Worm (Caenorhabditis elegans) whole organism, mixed stage, embryonic: ENCODE measurements around the gene C08E3.15.
"Not testable (repeated sequence)": the region's sequence is repeated elsewhere in the genome, so short reads cannot be mapped to it uniquely, and the experiment has no call there.

ENCODE experiments used
- M03D4.4 ChIP-seq: sonication (generic microtip); optimal IDR thresholded peaks from 2 replicates; lab custom pipeline; 2017; ENCODE audit warnings: mild to moderate bottlenecking, missing genetic modification characterization, missing compliant biosample characterization
- bed-3 ChIP-seq: fragments of 200-800 bp; sonication (Bioruptor generic); optimal IDR thresholded peaks from 3 replicates; lab custom pipeline; 2018; ENCODE audit warnings: mild to moderate bottlenecking, missing genetic modification characterization, moderate library complexity, missing compliant biosample characterization
- ceh-39 ChIP-seq: fragments of 150-350 bp; optimal IDR thresholded peaks from 2 replicates; lab custom pipeline; 2014; ENCODE audit warnings: missing biosample characterization, missing genetic modification characterization
- ceh-43 ChIP-seq: fragments of 200-800 bp; sonication (Bioruptor generic); optimal IDR thresholded peaks from 2 replicates; lab custom pipeline; 2018; ENCODE audit warnings: mild to moderate bottlenecking, missing genetic modification characterization, moderate library complexity, missing compliant biosample characterization
- ceh-83 ChIP-seq: fragments of 200-800 bp; sonication (Bioruptor generic); optimal IDR thresholded peaks from 2 replicates; lab custom pipeline; 2018; ENCODE audit warnings: mild to moderate bottlenecking, missing genetic modification characterization, missing compliant biosample characterization
- ces-1 ChIP-seq: fragments of 150-350 bp; optimal IDR thresholded peaks from 2 replicates; lab custom pipeline; 2014; ENCODE audit warnings: missing biosample characterization, missing genetic modification reagents, missing genetic modification characterization
- cnd-1 ChIP-seq: fragments of 200-800 bp; sonication (Bioruptor generic); optimal IDR thresholded peaks from 2 replicates; lab custom pipeline; 2018; ENCODE audit warnings: mild to moderate bottlenecking, missing genetic modification characterization, missing compliant biosample characterization
- drap-1 ChIP-seq: fragments of 200-800 bp; sonication (Bioruptor generic); optimal IDR thresholded peaks from 3 replicates; lab custom pipeline; 2018; ENCODE audit warnings: mild to moderate bottlenecking, missing genetic modification characterization, missing compliant biosample characterization
- elt-1 ChIP-seq: sonication (generic microtip); optimal IDR thresholded peaks from 2 replicates; lab custom pipeline; 2017; ENCODE audit warnings: missing genetic modification characterization, mild to moderate bottlenecking, missing compliant biosample characterization, antibody characterized with exemption, moderate library complexity, borderline replicate concordance; ENCODE audit not compliant: insufficient read depth
- elt-3 ChIP-seq: fragments of 150-350 bp; optimal IDR thresholded peaks from 2 replicates; lab custom pipeline; 2014; ENCODE audit warnings: missing biosample characterization, missing genetic modification characterization
- flh-1 ChIP-seq: fragments of 200-800 bp; sonication (Bioruptor generic); optimal IDR thresholded peaks from 2 replicates; lab custom pipeline; 2018; ENCODE audit warnings: mild to moderate bottlenecking, missing genetic modification characterization, moderate library complexity, missing compliant biosample characterization
- ham-2 ChIP-seq: fragments of 200-800 bp; sonication (Bioruptor generic); optimal IDR thresholded peaks from 2 replicates; lab custom pipeline; 2018; ENCODE audit warnings: mild to moderate bottlenecking, missing genetic modification characterization, missing compliant biosample characterization
- hlh-1 ChIP-seq: fragments of 150-350 bp; optimal IDR thresholded peaks from 2 replicates; lab custom pipeline; 2014; ENCODE audit warnings: missing biosample characterization, missing genetic modification reagents, missing genetic modification characterization
- lin-13 ChIP-seq: fragments of 150-350 bp; optimal IDR thresholded peaks from 2 replicates; lab custom pipeline; 2014; ENCODE audit warnings: missing biosample characterization, missing genetic modification characterization
- lin-32 ChIP-seq: fragments of 200-800 bp; sonication (Bioruptor generic); optimal IDR thresholded peaks from 2 replicates; lab custom pipeline; 2018; ENCODE audit warnings: mild to moderate bottlenecking, missing genetic modification characterization, missing compliant biosample characterization
- lsy-2 ChIP-seq: fragments of 150-350 bp; optimal IDR thresholded peaks from 2 replicates; lab custom pipeline; 2014; ENCODE audit warnings: missing biosample characterization, missing genetic modification characterization
- mab-5 ChIP-seq: fragments of 150-350 bp; optimal IDR thresholded peaks from 2 replicates; lab custom pipeline; 2014; ENCODE audit warnings: missing biosample characterization, missing genetic modification characterization
- mep-1 ChIP-seq: fragments of 150-350 bp; optimal IDR thresholded peaks from 2 replicates; lab custom pipeline; 2017; ENCODE audit warnings: missing biosample characterization, missing genetic modification reagents, missing genetic modification characterization, inconsistent platforms
- mls-2 ChIP-seq: sonication (generic microtip); optimal IDR thresholded peaks from 2 replicates; lab custom pipeline; 2016; ENCODE audit warnings: mild to moderate bottlenecking, missing genetic modification characterization, moderate library complexity, missing compliant biosample characterization
- nhr-12 ChIP-seq: fragments of 150-350 bp; optimal IDR thresholded peaks from 2 replicates; lab custom pipeline; 2014; ENCODE audit warnings: missing biosample characterization, missing genetic modification characterization
- nhr-2 ChIP-seq: fragments of 150-350 bp; optimal IDR thresholded peaks from 2 replicates; lab custom pipeline; 2014; ENCODE audit warnings: missing biosample characterization, missing genetic modification characterization
- nhr-237 ChIP-seq: fragments of 150-350 bp; optimal IDR thresholded peaks from 2 replicates; lab custom pipeline; 2014; ENCODE audit warnings: missing biosample characterization, missing genetic modification characterization
- nhr-28 ChIP-seq: fragments of 150-350 bp; optimal IDR thresholded peaks from 2 replicates; lab custom pipeline; 2014; ENCODE audit warnings: missing biosample characterization, missing genetic modification characterization
- nhr-76 ChIP-seq: sonication (generic microtip); optimal IDR thresholded peaks from 2 replicates; lab custom pipeline; 2017; ENCODE audit warnings: missing biosample characterization, missing genetic modification characterization
- pha-4 ChIP-seq: fragments of 150-350 bp; optimal IDR thresholded peaks from 2 replicates; lab custom pipeline; 2018; ENCODE audit warnings: missing biosample characterization, missing genetic modification reagents, missing genetic modification characterization
- sem-2 ChIP-seq: fragments of 200-800 bp; sonication (Bioruptor generic); optimal IDR thresholded peaks from 2 replicates; lab custom pipeline; 2018; ENCODE audit warnings: mild to moderate bottlenecking, missing genetic modification characterization, missing compliant biosample characterization
- snpc-4 ChIP-seq: fragments of 150-350 bp; optimal IDR thresholded peaks from 2 replicates; lab custom pipeline; 2014; ENCODE audit warnings: missing biosample characterization, missing genetic modification characterization
- sptf-1 ChIP-seq: sonication (generic microtip); optimal IDR thresholded peaks from 2 replicates; lab custom pipeline; 2017; ENCODE audit warnings: mild to moderate bottlenecking, missing genetic modification characterization, moderate library complexity, missing compliant biosample characterization
- tbx-8 ChIP-seq: fragments of 200-800 bp; sonication (Bioruptor generic); optimal IDR thresholded peaks from 2 replicates; lab custom pipeline; 2018; ENCODE audit warnings: mild to moderate bottlenecking, missing genetic modification characterization, moderate library complexity, missing compliant biosample characterization
- unc-120 ChIP-seq: sonication (generic microtip); optimal IDR thresholded peaks from 2 replicates; lab custom pipeline; 2017; ENCODE audit warnings: missing genetic modification characterization, missing compliant biosample characterization; ENCODE audit not compliant: poor library complexity, severe bottlenecking
- unc-39 ChIP-seq: fragments of 150-350 bp; optimal IDR thresholded peaks from 2 replicates; lab custom pipeline; 2014; ENCODE audit warnings: missing biosample characterization, missing genetic modification characterization
- zip-8 ChIP-seq: fragments of 150-350 bp; optimal IDR thresholded peaks from 2 replicates; lab custom pipeline; 2014; ENCODE audit warnings: missing biosample characterization, missing genetic modification characterization
- ztf-11 ChIP-seq: fragments of 150-350 bp; optimal IDR thresholded peaks from 2 replicates; lab custom pipeline; 2014; ENCODE audit warnings: missing biosample characterization, missing genetic modification characterization

The C08E3.15 gene

DNA sequence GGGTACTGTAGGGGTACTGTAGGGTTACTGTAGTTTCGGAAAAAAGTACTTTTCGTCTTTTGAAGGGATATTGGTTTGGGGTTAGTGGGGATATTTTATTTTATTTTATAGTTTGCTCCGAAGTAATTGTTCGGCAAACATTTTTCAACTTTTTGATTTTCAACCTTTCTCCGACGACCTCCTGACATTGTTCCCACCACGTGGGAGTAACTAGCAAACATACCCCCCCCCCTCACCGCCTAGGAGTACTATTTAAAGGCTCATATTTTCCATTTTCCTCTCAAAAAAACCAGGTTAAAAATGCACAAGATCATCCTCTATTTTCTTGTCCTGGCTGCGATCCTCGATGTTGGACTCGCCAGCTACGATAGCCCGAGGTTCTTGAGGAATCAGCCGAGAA lies 38.3 kb upstream of the C08E3.15 start, which contains the start of gene srlf-29:
Gene srlf-29, plus strand, starts transcription at position 301 of the 400 bp plus-strand sequence.
- TF ChIP-seq ceh-83 (GFP tag; lab: Kevin White, UChicago), result no peak
- TF ChIP-seq bed-3 (GFP tag; lab: Kevin White, UChicago), result no peak
- TF ChIP-seq nhr-76, result no peak
- TF ChIP-seq tbx-8 (GFP tag; lab: Kevin White, UChicago), result no peak

DNA sequence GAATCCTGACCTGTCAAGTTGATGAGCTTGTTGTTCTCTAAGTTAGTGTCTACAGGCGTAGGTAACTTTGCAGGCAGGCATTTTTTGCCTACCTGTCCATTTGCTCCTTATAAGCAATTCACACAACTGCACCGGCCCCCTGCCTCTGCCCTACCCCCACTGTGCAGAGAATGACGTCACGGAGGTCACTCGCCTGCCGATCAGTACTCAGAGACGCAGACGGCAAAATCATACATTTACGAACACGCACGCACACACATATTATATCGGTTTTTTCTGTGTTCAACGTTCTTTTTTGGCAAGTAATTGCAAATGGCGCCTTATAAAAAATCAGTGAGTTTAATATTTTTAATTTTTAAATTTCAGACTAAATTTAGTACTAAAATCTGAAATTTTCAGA lies 35.8 kb upstream of the C08E3.15 start, which contains the start of gene duxl-1:
Gene duxl-1, plus strand, starts transcription at position 184 of the 400 bp plus-strand sequence.
- TF ChIP-seq snpc-4, result no peak
- TF ChIP-seq nhr-2, result no peak
- TF ChIP-seq sem-2 (GFP tag; lab: Kevin White, UChicago), result no peak
- no peak for TF ChIP-seq elt-3
- TF ChIP-seq lin-13 (tag; lab: Kevin White, UChicago), result no peak
- no peak for TF ChIP-seq ham-2 (GFP tag; lab: Kevin White, UChicago)
- no peak for TF ChIP-seq lin-32
- TF ChIP-seq ztf-11 (tag; lab: Kevin White, UChicago), result peak; percentile 45
- TF ChIP-seq cnd-1 (tag; lab: Kevin White, UChicago), result peak; percentile 21
- TF ChIP-seq M03D4.4 (tag; lab: Kevin White, UChicago), result no peak
- TF ChIP-seq nhr-28 (tag; lab: Kevin White, UChicago), result no peak
- no peak for TF ChIP-seq lsy-2
- TF ChIP-seq unc-120, result no peak
- TF ChIP-seq unc-39 (tag; lab: Kevin White, UChicago), result no peak
- no peak for TF ChIP-seq mls-2 (tag; lab: Kevin White, UChicago)
- TF ChIP-seq elt-1 (tag; lab: Kevin White, UChicago), result no peak
- no peak for TF ChIP-seq mab-5 (tag; lab: Kevin White, UChicago)
- TF ChIP-seq hlh-1, result no peak
- TF ChIP-seq pha-4 (tag; lab: Kevin White, UChicago), result peak; percentile 31
- TF ChIP-seq ceh-43 (GFP tag; lab: Kevin White, UChicago), result no peak
- TF ChIP-seq ceh-83 (GFP tag; lab: Kevin White, UChicago), result no peak
- TF ChIP-seq ceh-39 (tag; lab: Kevin White, UChicago), result peak; percentile 93
- TF ChIP-seq mep-1 (tag; lab: Kevin White, UChicago), result peak; percentile 10
- no peak for TF ChIP-seq nhr-76
- TF ChIP-seq zip-8 (tag; lab: Kevin White, UChicago), result peak; percentile 8
- TF ChIP-seq flh-1 (GFP tag; lab: Kevin White, UChicago), result no peak
- TF ChIP-seq nhr-237, result no peak
- no peak for TF ChIP-seq nhr-12 (tag; lab: Kevin White, UChicago)
- TF ChIP-seq drap-1 (GFP tag; lab: Kevin White, UChicago), result no peak

DNA sequence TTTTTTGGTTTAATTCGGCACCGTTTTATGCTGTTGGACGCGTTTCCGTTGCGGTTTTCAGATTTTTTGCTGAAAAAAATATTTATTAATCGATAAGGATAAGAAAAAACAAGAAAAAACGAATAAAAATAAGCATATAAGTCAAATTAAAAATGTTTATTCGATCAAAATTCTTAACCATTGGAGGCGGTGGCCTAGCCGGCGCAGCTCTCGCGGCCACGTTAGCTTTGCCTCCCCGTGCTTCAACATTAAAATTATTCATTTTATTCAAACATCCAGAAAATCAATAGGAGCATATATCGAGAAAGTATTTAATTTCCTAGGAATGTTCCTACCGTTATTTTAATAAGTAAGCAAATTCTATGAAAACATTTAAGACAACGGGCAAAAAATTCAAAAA lies 35.2 kb upstream of the C08E3.15 start, which contains the start of gene ZC204.14:
Gene ZC204.14, minus strand, starts transcription at position 69 of the 400 bp plus-strand sequence.
- no peak for TF ChIP-seq elt-3
- no peak for TF ChIP-seq hlh-1
- no peak for TF ChIP-seq sem-2 (GFP tag; lab: Kevin White, UChicago)
- TF ChIP-seq sptf-1 (tag; lab: Kevin White, UChicago), result no peak
- TF ChIP-seq mep-1 (tag; lab: Kevin White, UChicago), result no peak
- TF ChIP-seq tbx-8 (GFP tag; lab: Kevin White, UChicago), result no peak
- no peak for TF ChIP-seq ztf-11 (tag; lab: Kevin White, UChicago)
- no peak for TF ChIP-seq cnd-1 (tag; lab: Kevin White, UChicago)
- TF ChIP-seq snpc-4, result no peak
- no peak for TF ChIP-seq ces-1 (GFP tag; lab: Kevin White, UChicago)
- no peak for TF ChIP-seq zip-8 (tag; lab: Kevin White, UChicago)
- TF ChIP-seq M03D4.4 (tag; lab: Kevin White, UChicago), result no peak
- no peak for TF ChIP-seq ceh-39 (tag; lab: Kevin White, UChicago)
- no peak for TF ChIP-seq pha-4 (tag; lab: Kevin White, UChicago)
- TF ChIP-seq flh-1 (GFP tag; lab: Kevin White, UChicago), result no peak
- TF ChIP-seq mls-2 (tag; lab: Kevin White, UChicago), result no peak
- TF ChIP-seq, all 35 proteins: peak for 0

- TF ChIP-seq ceh-83 (GFP tag; lab: Kevin White, UChicago); elt-1 (tag; lab: Kevin White, UChicago); unc-120: not testable (repeated sequence)
These were observed 33.2 kb upstream of the C08E3.15 start, which contains the start of gene ZC204.13 for ce11 chrII:1660888-1661287. Gene ZC204.13, minus strand, starts transcription at chrII:1660988.
